Worm (Caenorhabditis elegans) whole organism, young adult: ENCODE data around the gene F44E2.10.

Experiments
- C06A6.2 ChIP-seq: fragments of 200-800 bp; sonication (Bioruptor generic); conservative IDR thresholded peaks from 2 replicates; pipeline ENCODE4 v1.3.6; 2022; ENCODE audit warnings: missing genetic modification characterization, missing compliant biosample characterization
- F23B12.7 ChIP-seq: sonication (generic microtip); optimal IDR thresholded peaks from 2 replicates; lab custom pipeline; 2017; ENCODE audit warnings: missing genetic modification characterization, mild to moderate bottlenecking, missing compliant biosample characterization, antibody characterized with exemption, moderate library complexity; ENCODE audit not compliant: insufficient read depth
- F39B2.1 ChIP-seq: fragments of 200-800 bp; sonication (Bioruptor generic); IDR thresholded peaks from 2 replicates; pipeline ENCODE4 v1.3.6; 2022; ENCODE audit warnings: missing genetic modification reagents, missing genetic modification characterization, missing compliant biosample characterization
- F49E8.2 ChIP-seq: sonication (generic microtip); optimal IDR thresholded peaks from 3 replicates; lab custom pipeline; 2017; ENCODE audit warnings: missing genetic modification characterization, mild to moderate bottlenecking, missing compliant biosample characterization, antibody characterized with exemption, moderate library complexity; ENCODE audit not compliant: insufficient read depth
- F52B5.7 ChIP-seq: sonication (generic microtip); optimal IDR thresholded peaks from 2 replicates; lab custom pipeline; 2016; ENCODE audit warnings: mild to moderate bottlenecking, missing genetic modification characterization, missing compliant biosample characterization
- Y53F4B.3 ChIP-seq: fragments of 200-800 bp; sonication (Bioruptor generic); IDR thresholded peaks from 2 replicates; pipeline ENCODE4 v1.3.6; 2022; ENCODE audit warnings: missing genetic modification reagents, missing genetic modification characterization, missing compliant biosample characterization
- Y53G8AR.9 ChIP-seq: fragments of 200-800 bp; sonication (Bioruptor generic); conservative IDR thresholded peaks from 2 replicates; pipeline ENCODE4 v1.3.6; 2022; ENCODE audit warnings: missing genetic modification reagents, missing genetic modification characterization, missing compliant biosample characterization
- Y79H2A.3 ChIP-seq: fragments of 200-800 bp; sonication (Bioruptor generic); conservative IDR thresholded peaks from 2 replicates; pipeline ENCODE4 v1.3.6; 2022; ENCODE audit warnings: missing genetic modification reagents, missing genetic modification characterization, missing compliant biosample characterization
- aptf-3 ChIP-seq: fragments of 200-800 bp; sonication (Bioruptor generic); IDR thresholded peaks from 2 replicates; pipeline ENCODE4 v1.3.6; 2022; ENCODE audit warnings: missing genetic modification characterization, missing compliant biosample characterization
- athp-1 ChIP-seq: sonication (generic microtip); optimal IDR thresholded peaks from 2 replicates; lab custom pipeline; 2017; ENCODE audit warnings: mild to moderate bottlenecking, missing genetic modification characterization, missing compliant biosample characterization
- ccch-3 ChIP-seq: fragments of 200-800 bp; sonication (Bioruptor generic); optimal IDR thresholded peaks from 2 replicates; lab custom pipeline; 2018; ENCODE audit warnings: mild to moderate bottlenecking, missing genetic modification characterization, missing compliant biosample characterization
- cebp-1 ChIP-seq, 2 experiments: fragments of 200-800 bp in 1 of 2; sonication (Bioruptor generic) in 1 of 2; sonication (generic microtip) in 1 of 2; IDR thresholded peaks in 1 of 2; optimal IDR thresholded peaks in 1 of 2; 2 replicates each; pipeline versions ENCODE4 v1.3.6 to Lab custom; 2017 to 2022; ENCODE audit warnings: missing compliant biosample characterization in 2 of 2, missing genetic modification characterization in 2 of 2, mild to moderate bottlenecking in 1 of 2, missing genetic modification reagents in 1 of 2, moderate library complexity in 1 of 2
- ceh-100 ChIP-seq: fragments of 200-800 bp; sonication (Bioruptor generic); IDR thresholded peaks from 2 replicates; pipeline ENCODE4 v1.3.6; 2022; ENCODE audit warnings: missing genetic modification reagents, missing genetic modification characterization, missing compliant biosample characterization
- ceh-27 ChIP-seq: fragments of 200-800 bp; sonication (Bioruptor generic); optimal IDR thresholded peaks from 2 replicates; lab custom pipeline; 2018; ENCODE audit warnings: mild to moderate bottlenecking, missing genetic modification characterization, moderate library complexity, missing compliant biosample characterization
- ceh-91 ChIP-seq: fragments of 200-800 bp; sonication (Bioruptor generic); IDR thresholded peaks from 2 replicates; pipeline ENCODE4 v1.3.6; 2022; ENCODE audit warnings: missing genetic modification reagents, missing genetic modification characterization, missing compliant biosample characterization
- chd-7 ChIP-seq: sonication (generic microtip); optimal IDR thresholded peaks from 2 replicates; lab custom pipeline; 2016; ENCODE audit warnings: mild to moderate bottlenecking, missing genetic modification characterization, moderate library complexity, missing compliant biosample characterization
- efl-1 ChIP-seq: fragments of 150-350 bp; optimal IDR thresholded peaks from 2 replicates; lab custom pipeline; 2014; ENCODE audit warnings: missing biosample characterization, missing genetic modification reagents, missing genetic modification characterization
- ekl-4 ChIP-seq: fragments of 200-800 bp; sonication (Bioruptor generic); IDR thresholded peaks from 2 replicates; pipeline ENCODE4 v1.3.6; 2022; ENCODE audit warnings: missing genetic modification reagents, missing genetic modification characterization, missing compliant biosample characterization
- ets-4 ChIP-seq: fragments of 200-800 bp; sonication (Bioruptor generic); optimal IDR thresholded peaks from 2 replicates; lab custom pipeline; 2018; ENCODE audit warnings: mild to moderate bottlenecking, missing genetic modification characterization, missing compliant biosample characterization
- fkh-3 ChIP-seq: sonication (generic microtip); optimal IDR thresholded peaks from 2 replicates; lab custom pipeline; 2016; ENCODE audit warnings: mild to moderate bottlenecking, missing genetic modification characterization, missing compliant biosample characterization
- him-1 ChIP-seq: sonication (generic microtip); optimal IDR thresholded peaks from 2 replicates; lab custom pipeline; 2016; ENCODE audit warnings: missing genotype, missing genetic modification reagents, missing genetic modification characterization, missing compliant biosample characterization
- hlh-12 ChIP-seq: sonication (generic microtip); optimal IDR thresholded peaks from 2 replicates; lab custom pipeline; 2016; ENCODE audit warnings: missing genetic modification characterization, missing compliant biosample characterization
- hlh-26 ChIP-seq: fragments of 200-800 bp; sonication (Bioruptor generic); conservative IDR thresholded peaks from 2 replicates; pipeline ENCODE4 v1.3.6; 2022; ENCODE audit warnings: missing genetic modification reagents, missing genetic modification characterization, missing compliant biosample characterization
- hmg-20 ChIP-seq: fragments of 200-800 bp; sonication (Bioruptor generic); IDR thresholded peaks from 2 replicates; pipeline ENCODE4 v1.3.6; 2022; ENCODE audit warnings: missing genetic modification reagents, missing genetic modification characterization, missing compliant biosample characterization
- let-526 ChIP-seq: fragments of 200-800 bp; sonication (Bioruptor generic); IDR thresholded peaks from 2 replicates; pipeline ENCODE4 v1.3.6; 2022; ENCODE audit warnings: missing genetic modification reagents, missing genetic modification characterization, missing compliant biosample characterization
- lin-40 ChIP-seq: sonication (generic microtip); optimal IDR thresholded peaks from 2 replicates; lab custom pipeline; 2016; ENCODE audit warnings: missing genetic modification characterization, mild to moderate bottlenecking, missing compliant biosample characterization, missing genotype, missing genetic modification reagents
- lin-54 ChIP-seq: fragments of 200-800 bp; sonication (Bioruptor generic); optimal IDR thresholded peaks from 2 replicates; lab custom pipeline; 2018; ENCODE audit warnings: mild to moderate bottlenecking, missing genetic modification characterization, missing compliant biosample characterization
- lir-1 ChIP-seq: fragments of 200-800 bp; sonication (Bioruptor generic); conservative IDR thresholded peaks from 2 replicates; pipeline ENCODE4 v1.3.6; 2022; ENCODE audit warnings: missing genetic modification reagents, missing genetic modification characterization, missing compliant biosample characterization
- lsl-1 ChIP-seq: fragments of 200-800 bp; sonication (Bioruptor generic); optimal IDR thresholded peaks from 2 replicates; lab custom pipeline; 2018; ENCODE audit warnings: mild to moderate bottlenecking, missing genetic modification characterization, moderate library complexity, missing compliant biosample characterization
- lsy-27 ChIP-seq: sonication (generic microtip); optimal IDR thresholded peaks from 2 replicates; lab custom pipeline; 2017; ENCODE audit warnings: missing genetic modification characterization, mild to moderate bottlenecking, missing compliant biosample characterization, antibody characterized with exemption, missing genotype, borderline replicate concordance; ENCODE audit not compliant: insufficient read depth
- mcd-1 ChIP-seq: fragments of 200-800 bp; sonication (Bioruptor generic); IDR thresholded peaks from 2 replicates; pipeline ENCODE4 v1.3.6; 2022; ENCODE audit warnings: missing genetic modification reagents, missing genetic modification characterization, missing compliant biosample characterization
- mes-4 ChIP-seq: sonication (generic microtip); optimal IDR thresholded peaks from 2 replicates; lab custom pipeline; 2016; ENCODE audit warnings: missing genotype, missing genetic modification characterization, missing compliant biosample characterization
- nhr-27 ChIP-seq: fragments of 200-800 bp; sonication (Bioruptor generic); optimal IDR thresholded peaks from 2 replicates; lab custom pipeline; 2018; ENCODE audit warnings: mild to moderate bottlenecking, missing genetic modification characterization, moderate library complexity, missing compliant biosample characterization
- nhr-90 ChIP-seq: sonication (generic microtip); optimal IDR thresholded peaks from 2 replicates; lab custom pipeline; 2016; ENCODE audit warnings: missing genotype, mild to moderate bottlenecking, missing genetic modification characterization, missing compliant biosample characterization
- rec-8 ChIP-seq, 2 experiments: sonication (generic microtip); optimal IDR thresholded peaks; 2 replicates each; lab custom pipeline; 2016; ENCODE audit warnings: mild to moderate bottlenecking in 2 of 2, missing genetic modification characterization in 2 of 2, missing genetic modification reagents in 2 of 2, missing genotype in 2 of 2, missing biosample characterization in 1 of 2, missing compliant biosample characterization in 1 of 2, moderate library complexity in 1 of 2
- rpc-1 ChIP-seq, 2 experiments: fragments of 150-350 bp in 1 of 2; sonication (generic microtip) in 1 of 2; optimal IDR thresholded peaks; 2 replicates each; lab custom pipeline; 2014 to 2018; ENCODE audit warnings: missing biosample characterization in 1 of 2, missing genetic modification characterization in 1 of 2, missing genetic modification reagents in 1 of 2, missing genotype in 1 of 2
- snpc-1.1 ChIP-seq: sonication (generic microtip); optimal IDR thresholded peaks from 2 replicates; lab custom pipeline; 2017; ENCODE audit warnings: missing genetic modification characterization, mild to moderate bottlenecking, missing compliant biosample characterization, antibody characterized with exemption, moderate library complexity, missing genotype, missing genetic modification reagents; ENCODE audit not compliant: insufficient read depth
- snpc-1.3 ChIP-seq: sonication (generic microtip); optimal IDR thresholded peaks from 2 replicates; lab custom pipeline; 2017; ENCODE audit warnings: missing genetic modification characterization, mild to moderate bottlenecking, missing compliant biosample characterization, antibody characterized with exemption, moderate library complexity, missing genotype, missing genetic modification reagents; ENCODE audit not compliant: insufficient read depth
- snpc-3.4 ChIP-seq: sonication (generic microtip); optimal IDR thresholded peaks from 2 replicates; lab custom pipeline; 2017; ENCODE audit warnings: missing genetic modification characterization, mild to moderate bottlenecking, missing compliant biosample characterization, antibody characterized with exemption, moderate library complexity, missing genotype, missing genetic modification reagents
- tbp1 ChIP-seq: fragments of 200-800 bp; sonication (Bioruptor generic); optimal IDR thresholded peaks from 2 replicates; lab custom pipeline; 2018; ENCODE audit warnings: mild to moderate bottlenecking, missing genetic modification characterization, missing compliant biosample characterization
- tlf-1 ChIP-seq: fragments of 200-800 bp; sonication (Bioruptor generic); optimal IDR thresholded peaks from 2 replicates; lab custom pipeline; 2018; ENCODE audit warnings: mild to moderate bottlenecking, missing genetic modification characterization, missing compliant biosample characterization
- xnd-1 ChIP-seq: sonication (generic microtip); optimal IDR thresholded peaks from 2 replicates; lab custom pipeline; 2016; ENCODE audit warnings: missing genotype, missing genetic modification reagents, missing genetic modification characterization, missing compliant biosample characterization
- zfh-2 ChIP-seq: fragments of 200-800 bp; sonication (Bioruptor generic); conservative IDR thresholded peaks from 2 replicates; pipeline ENCODE4 v1.3.6; 2022; ENCODE audit warnings: missing genetic modification reagents, missing genetic modification characterization, missing compliant biosample characterization
- ztf-25 ChIP-seq: fragments of 200-800 bp; sonication (Bioruptor generic); IDR thresholded peaks from 2 replicates; pipeline ENCODE4 v1.3.6; 2022; ENCODE audit warnings: missing genetic modification reagents, missing genetic modification characterization, missing compliant biosample characterization
- ztf-28 ChIP-seq: fragments of 200-800 bp; sonication (Bioruptor generic); IDR thresholded peaks from 2 replicates; pipeline ENCODE4 v1.3.6; 2022; ENCODE audit warnings: missing genetic modification reagents, missing genetic modification characterization, missing compliant biosample characterization
- ztf-6 ChIP-seq: fragments of 200-800 bp; sonication (Bioruptor generic); IDR thresholded peaks from 2 replicates; pipeline ENCODE4 v1.3.6; 2022; ENCODE audit warnings: missing genetic modification reagents, missing genetic modification characterization, missing compliant biosample characterization

F44E2.10 gene

DNA sequence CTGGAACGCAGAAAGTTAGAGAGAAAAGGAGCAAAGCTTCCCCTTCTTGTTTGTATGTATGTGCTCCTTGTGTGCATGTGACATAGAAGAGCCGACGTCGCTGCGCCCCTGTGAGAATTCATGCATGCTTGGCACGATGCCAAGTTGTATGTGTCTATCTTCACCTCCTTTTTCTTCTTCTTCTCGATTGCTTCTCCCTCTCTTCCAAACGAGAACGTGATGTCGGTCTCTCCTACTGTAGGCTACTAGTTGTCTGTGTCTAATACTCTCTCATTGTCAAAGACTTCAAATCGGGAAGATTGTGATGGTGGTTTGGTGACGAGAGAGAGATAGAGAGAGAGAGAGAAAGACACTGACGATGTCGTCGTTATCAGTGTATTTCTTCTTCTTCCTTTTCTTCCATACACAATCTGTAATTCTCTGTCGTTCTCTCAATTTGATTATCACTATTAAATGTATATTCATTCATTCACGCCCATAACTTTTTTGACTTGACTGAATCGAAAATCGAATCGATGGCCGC, 33.6 kb downstream of the F44E2.10 start:
- TF ChIP-seq cebp-1 (GFP tag; IDR thresholded peaks at IDR 0.05; lab: Robert Waterston, UW) (peak; percentile 55), cebp-1 (tag; optimal IDR thresholded peaks at IDR 0.05; lab: Kevin White, UChicago) (peak; percentile 81), nhr-27 (no peak), ccch-3 (GFP tag; lab: Kevin White, UChicago) (no peak), ceh-27 (GFP tag; lab: Kevin White, UChicago) (peak; percentile 23), Y53F4B.3 (GFP tag; lab: Robert Waterston, UW) (no peak), hlh-12 (no peak), F23B12.7 (tag; lab: Kevin White, UChicago) (no peak), mcd-1 (GFP tag; lab: Robert Waterston, UW) (peak; percentile 55), lin-40 (tag; lab: Kevin White, UChicago) (peak; percentile 91), Y53G8AR.9 (GFP tag; lab: Robert Waterston, UW) (no peak), rpc-1 (optimal IDR thresholded peaks at IDR 0.05; lab: Kevin White, UChicago) (no peak), rpc-1 (tag; optimal IDR thresholded peaks at IDR 0.05; lab: Kevin White, UChicago) (no peak), ztf-28 (no peak), ekl-4 (no peak), F39B2.1 (GFP tag; lab: Robert Waterston, UW) (no peak), ceh-100 (no peak), efl-1 (GFP tag; lab: Kevin White, UChicago) (no peak), hmg-20 (GFP tag; lab: Robert Waterston, UW) (0 out of 2 replicates have a peak, but pooled peaks have one; percentile 8), lir-1 (GFP tag; lab: Robert Waterston, UW) (no peak), snpc-3.4 (no peak), xnd-1 (tag; lab: Kevin White, UChicago) (no peak), F49E8.2 (no peak), tbp1 (GFP tag; lab: Kevin White, UChicago) (peak; percentile 46), ztf-6 (GFP tag; lab: Robert Waterston, UW) (no peak), ets-4 (peak; percentile 80), Y79H2A.3 (GFP tag; lab: Robert Waterston, UW) (no peak), lsy-27 (tag; lab: Kevin White, UChicago) (no peak), athp-1 (tag; lab: Kevin White, UChicago) (no peak), tlf-1 (GFP tag; lab: Kevin White, UChicago) (peak; percentile 9), ztf-25 (GFP tag; lab: Robert Waterston, UW) (no peak), fkh-3 (tag; lab: Kevin White, UChicago) (no peak), nhr-90 (tag; lab: Kevin White, UChicago) (peak; percentile 57), hlh-26 (no peak), snpc-1.3 (tag; lab: Kevin White, UChicago) (no peak), lin-54 (GFP tag; lab: Kevin White, UChicago) (peak; percentile 20), mes-4 (tag; lab: Kevin White, UChicago) (no peak), rec-8 (tag; optimal IDR thresholded peaks at IDR 0.05; lab: Kevin White, UChicago) (no peak), snpc-1.1 (tag; lab: Kevin White, UChicago) (no peak), lsl-1 (GFP tag; lab: Kevin White, UChicago) (peak; percentile 9), chd-7 (tag; lab: Kevin White, UChicago) (peak; percentile 71), F52B5.7 (tag; lab: Kevin White, UChicago) (peak; percentile 16), aptf-3 (GFP tag; lab: Robert Waterston, UW) (no peak), zfh-2 (GFP tag; lab: Robert Waterston, UW) (peak; percentile 75), him-1 (tag; lab: Kevin White, UChicago) (no peak), let-526 (GFP tag; lab: Robert Waterston, UW) (no peak), ceh-91 (GFP tag; lab: Robert Waterston, UW) (no peak), C06A6.2 (GFP tag; lab: Robert Waterston, UW) (peak; percentile 65)
